Worm (Caenorhabditis elegans) whole organism, L3 larva: Measurements from ENCODE around the gene Y81B9A.1.

Experiments used
- fkh-10 ChIP-seq: sonication (generic microtip); optimal IDR thresholded peaks from 2 replicates; lab custom pipeline; 2017; ENCODE audit warnings: missing biosample characterization, missing genetic modification reagents, missing genetic modification characterization
- lin-39 ChIP-seq: fragments of 150-350 bp; optimal IDR thresholded peaks from 2 replicates; lab custom pipeline; 2018; ENCODE audit warnings: missing biosample characterization, missing genetic modification reagents, missing genetic modification characterization

ce11 chrX:9161253-9161904 is 30.9 kb upstream of the Y81B9A.1 start:
- no peak for TF ChIP-seq fkh-10 (GFP tag; lab: Kevin White, UChicago)
- TF ChIP-seq lin-39 (tag; lab: Kevin White, UChicago): peak; percentile 33
